Fruit fly (Drosophila melanogaster) Kc167 (cell line): ENCODE results near the gene CG32568.

ENCODE experiments used
- insv ChIP-seq: fragments of >200 bp; optimal IDR thresholded peaks from 3 replicates; lab custom pipeline; 2018; ENCODE audit warnings: missing external identifiers
- psq ChIP-seq: fragments of >200 bp; optimal IDR thresholded peaks from 2 replicates; lab custom pipeline; 2017; ENCODE audit warnings: missing external identifiers
- ttk ChIP-seq: sonication (Bioruptor generic); optimal IDR thresholded peaks from 2 replicates; lab custom pipeline; 2017; ENCODE audit warnings: missing external identifiers

DNA sequence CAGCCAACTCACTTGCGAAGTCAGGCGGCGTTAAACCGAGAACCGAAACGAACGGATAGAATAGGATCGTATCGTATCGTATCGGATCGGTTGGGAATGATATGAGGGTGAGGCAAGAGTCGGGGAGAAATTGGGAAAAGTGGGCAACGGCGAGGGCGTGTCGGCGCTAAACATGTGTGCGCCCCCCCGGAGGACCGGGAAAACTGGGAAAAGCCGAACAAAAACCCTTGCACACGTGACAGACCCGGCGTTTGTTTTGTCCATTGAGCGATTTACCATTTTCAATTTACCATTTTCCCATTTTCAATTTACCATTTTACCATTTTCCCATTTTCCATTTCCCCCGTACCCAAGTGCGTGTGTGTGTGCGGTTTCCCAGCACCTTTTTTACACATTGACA lies 34.4 kb downstream of the CG32568 start:
- no peak for TF ChIP-seq ttk (lab: Kevin White, UChicago)
- TF ChIP-seq psq (lab: Kevin White, UChicago) = no peak
- no peak for TF ChIP-seq insv (lab: Kevin White, UChicago)
